Worm (Caenorhabditis elegans): Measurements from ENCODE around the gene F21D5.7.
"Not testable (repeated sequence)": the region's sequence is repeated elsewhere in the genome, so short reads cannot be mapped to it uniquely, and the experiment has no call there.

Gene F21D5.7

DNA sequence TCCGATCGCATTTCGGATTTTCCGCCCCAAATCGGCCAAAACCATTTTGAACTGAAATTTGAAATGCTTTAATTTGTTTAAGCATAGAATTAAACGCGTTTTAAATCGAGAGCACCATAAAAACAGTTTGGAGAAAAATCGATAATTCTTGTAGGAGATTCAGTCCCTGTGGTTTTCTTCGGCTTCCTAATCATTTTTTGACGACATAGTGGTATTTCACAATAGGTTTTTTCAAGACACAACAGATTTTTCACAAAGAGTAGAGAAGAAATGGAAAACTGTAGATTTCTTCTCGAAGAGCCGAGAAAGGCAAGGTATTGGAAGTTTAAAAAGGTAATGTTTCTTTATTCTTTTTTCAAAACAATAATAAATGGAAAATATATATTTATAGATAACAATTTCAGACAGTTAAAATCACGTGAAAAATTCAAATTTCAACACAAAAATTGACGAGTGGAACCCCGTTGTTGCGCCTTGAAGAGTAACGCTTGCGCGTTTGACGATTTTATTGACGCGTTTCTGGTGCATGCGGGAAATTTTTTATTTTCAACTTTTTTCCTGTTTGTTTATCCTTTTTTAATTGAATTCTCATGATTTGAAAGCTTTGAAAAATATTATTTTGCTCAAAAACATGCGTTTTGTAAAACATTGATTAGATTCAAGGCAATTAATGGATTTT is at the start of gene F21D5.7:
F21D5.7 (minus strand) TSS at position 51 of the 679 bp plus-strand sequence.
- TF ChIP-seq F13C5.2 (tag; optimal IDR thresholded peaks at IDR 0.05) (peak; percentile 43), aly-1 (tag; optimal IDR thresholded peaks at IDR 0.05) (no peak)

DNA sequence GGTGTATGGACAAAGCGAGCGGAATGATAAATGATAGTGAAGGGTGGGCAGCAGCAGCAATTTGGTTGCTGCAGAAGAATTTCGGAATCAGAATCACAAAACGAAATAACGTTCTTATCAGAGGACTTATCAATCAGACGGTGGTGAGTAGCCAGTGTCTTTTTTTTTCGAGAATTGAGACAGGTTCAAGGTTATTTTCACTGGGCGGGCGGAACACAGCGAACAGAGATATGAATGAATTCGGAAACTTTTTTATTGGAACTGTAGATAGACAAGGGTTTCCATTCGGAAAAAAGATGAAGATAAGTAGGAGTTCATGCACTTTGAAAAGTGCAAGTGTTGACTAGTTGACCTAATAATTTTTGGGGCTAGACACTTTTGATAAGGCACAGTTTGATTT is 49.7 kb upstream of the F21D5.7 start:
- TF ChIP-seq ets-7 (tag; optimal IDR thresholded peaks at IDR 0.05) = no peak
- TF ChIP-seq scrt-1 (GFP tag; IDR thresholded peaks at IDR 0.05) = no peak
- no peak for TF ChIP-seq ceh-13 (GFP tag; optimal IDR thresholded peaks at IDR 0.05)
- no peak for TF ChIP-seq tra-4 (tag; optimal IDR thresholded peaks at IDR 0.05)

DNA sequence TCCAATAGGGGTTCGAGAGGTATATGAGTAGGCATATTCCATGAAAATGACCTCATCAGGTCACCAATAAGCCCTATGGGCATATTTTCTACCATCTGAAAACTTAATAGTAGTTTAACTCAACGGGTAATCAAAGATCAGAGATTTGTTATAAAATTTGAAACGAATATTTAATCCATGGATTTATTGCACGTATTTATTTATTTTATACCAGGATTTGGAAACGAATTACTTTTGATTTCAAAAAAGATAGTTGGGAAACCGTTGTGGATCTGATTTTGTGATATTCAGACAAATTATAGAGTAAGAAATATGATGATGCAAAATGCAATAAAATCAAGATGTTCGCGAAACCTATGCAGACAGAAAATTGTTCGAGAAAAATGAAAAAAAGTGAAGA is 49.3 kb upstream of the F21D5.7 start, which contains the start of gene C33D9.3:
C33D9.3 (minus strand) TSS at position 101 of the 400 bp plus-strand sequence.
- TF ChIP-seq ceh-13 (GFP tag; optimal IDR thresholded peaks at IDR 0.05) (no peak), ama-1 (optimal IDR thresholded peaks at IDR 0.05) (no peak), hnd-1 (tag; optimal IDR thresholded peaks at IDR 0.05) (no peak), tra-4 (tag; optimal IDR thresholded peaks at IDR 0.05) (no peak)

DNA sequence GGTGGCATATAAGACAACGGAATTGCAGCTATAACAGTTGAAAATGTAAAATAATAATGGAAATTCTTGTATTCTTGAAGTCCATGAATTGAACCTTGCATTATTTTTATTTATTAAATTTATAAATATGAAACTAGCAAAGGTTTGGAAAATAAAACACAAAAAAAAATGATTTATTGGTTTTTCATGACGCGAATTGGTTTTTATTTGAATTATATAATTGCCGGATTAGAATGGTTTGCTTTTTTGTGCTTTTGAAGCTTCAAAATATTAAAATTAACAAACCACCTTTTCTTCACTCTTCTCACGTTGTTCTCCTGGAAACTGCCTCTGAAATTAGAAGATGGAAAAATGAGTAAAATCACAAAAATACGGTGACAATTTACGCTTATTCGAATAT is 46.6 kb upstream of the F21D5.7 start, which contains the start of gene sru-35:
sru-35 (minus strand) TSS at position 101 of the 400 bp plus-strand sequence.
- TF ChIP-seq sea-1 (GFP tag; conservative IDR thresholded peaks at IDR 0.05) (no peak), ama-1 (optimal IDR thresholded peaks at IDR 0.05) (no peak), scrt-1 (GFP tag; IDR thresholded peaks at IDR 0.05) (no peak), flt-1 (GFP tag; IDR thresholded peaks at IDR 0.05) (no peak), hnd-1 (tag; optimal IDR thresholded peaks at IDR 0.05) (no peak), tbx-11 (GFP tag; IDR thresholded peaks at IDR 0.05) (no peak), tra-4 (tag; optimal IDR thresholded peaks at IDR 0.05) (no peak), B0310.2 (tag; optimal IDR thresholded peaks at IDR 0.05) (no peak), tbx-37 (GFP tag; conservative IDR thresholded peaks at IDR 0.05) (no peak), pes-1 (GFP tag; IDR thresholded peaks at IDR 0.05) (no peak), hmg-4 (GFP tag; optimal IDR thresholded peaks at IDR 0.05) (no peak), hmbx-1 (tag; optimal IDR thresholded peaks at IDR 0.05) (no peak), ets-7 (tag; optimal IDR thresholded peaks at IDR 0.05) (no peak)

DNA sequence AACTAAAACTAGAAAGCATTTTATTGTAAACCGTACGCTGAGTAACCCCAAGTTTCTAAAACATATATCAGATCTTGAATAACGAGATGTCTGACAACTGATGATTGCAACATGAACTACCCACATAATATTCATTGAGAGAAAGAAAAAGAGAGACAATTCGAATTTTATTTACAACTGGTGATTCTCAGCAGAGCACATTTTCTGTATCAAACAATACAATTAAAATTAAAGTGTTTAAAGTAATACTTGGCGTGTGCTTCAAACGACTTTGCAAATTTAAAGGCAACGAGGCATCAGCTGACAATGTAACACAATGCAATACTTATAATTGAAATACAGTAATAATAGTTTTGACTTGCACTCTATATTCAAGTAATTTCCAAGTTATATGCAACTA is 44.5 kb upstream of the F21D5.7 start, which contains the start of gene C33D9.10:
C33D9.10 (minus strand) TSS at position 101 of the 400 bp plus-strand sequence.
- not testable (repeated sequence) for TF ChIP-seq scrt-1 (GFP tag; IDR thresholded peaks at IDR 0.05); aly-1 (tag; optimal IDR thresholded peaks at IDR 0.05); tbx-37 (GFP tag; conservative IDR thresholded peaks at IDR 0.05)

DNA sequence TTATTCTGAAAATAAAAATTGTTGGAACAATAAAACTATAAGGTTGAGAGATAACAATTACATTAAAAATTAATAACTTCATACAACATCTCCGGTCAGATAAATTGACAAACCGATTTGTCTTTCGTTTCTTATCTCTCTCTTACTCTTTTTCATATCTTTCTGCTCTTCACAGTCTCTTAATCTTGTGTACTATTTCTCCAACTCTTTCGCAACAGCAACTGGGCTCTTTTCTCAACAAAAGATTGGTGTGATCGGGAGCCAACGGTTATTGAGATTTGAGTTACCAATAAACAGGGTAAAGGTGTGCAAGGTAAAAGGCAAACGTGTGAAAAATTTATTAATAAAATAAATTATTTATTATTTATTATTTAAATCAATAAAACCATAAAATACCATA is 43.1 kb upstream of the F21D5.7 start, which contains the start of gene C33D9.8:
C33D9.8 (minus strand) TSS at position 99 of the 400 bp plus-strand sequence.
- TF ChIP-seq aly-1 (tag; optimal IDR thresholded peaks at IDR 0.05) (no peak), sea-1 (GFP tag; conservative IDR thresholded peaks at IDR 0.05) (no peak), F13C5.2 (tag; optimal IDR thresholded peaks at IDR 0.05) (no peak), ama-1 (optimal IDR thresholded peaks at IDR 0.05) (no peak), ceh-36 (tag; optimal IDR thresholded peaks at IDR 0.05) (no peak), ceh-13 (GFP tag; optimal IDR thresholded peaks at IDR 0.05) (no peak), scrt-1 (GFP tag; IDR thresholded peaks at IDR 0.05) (no peak), pes-1 (GFP tag; IDR thresholded peaks at IDR 0.05) (no peak), flt-1 (GFP tag; IDR thresholded peaks at IDR 0.05) (no peak), hmg-4 (GFP tag; optimal IDR thresholded peaks at IDR 0.05) (no peak), tra-4 (tag; optimal IDR thresholded peaks at IDR 0.05) (no peak), tbx-37 (GFP tag; conservative IDR thresholded peaks at IDR 0.05) (no peak), tbx-11 (GFP tag; IDR thresholded peaks at IDR 0.05) (no peak), hnd-1 (tag; optimal IDR thresholded peaks at IDR 0.05) (no peak), ets-7 (tag; optimal IDR thresholded peaks at IDR 0.05) (no peak), hmbx-1 (tag; optimal IDR thresholded peaks at IDR 0.05) (no peak), B0310.2 (tag; optimal IDR thresholded peaks at IDR 0.05) (no peak)

DNA sequence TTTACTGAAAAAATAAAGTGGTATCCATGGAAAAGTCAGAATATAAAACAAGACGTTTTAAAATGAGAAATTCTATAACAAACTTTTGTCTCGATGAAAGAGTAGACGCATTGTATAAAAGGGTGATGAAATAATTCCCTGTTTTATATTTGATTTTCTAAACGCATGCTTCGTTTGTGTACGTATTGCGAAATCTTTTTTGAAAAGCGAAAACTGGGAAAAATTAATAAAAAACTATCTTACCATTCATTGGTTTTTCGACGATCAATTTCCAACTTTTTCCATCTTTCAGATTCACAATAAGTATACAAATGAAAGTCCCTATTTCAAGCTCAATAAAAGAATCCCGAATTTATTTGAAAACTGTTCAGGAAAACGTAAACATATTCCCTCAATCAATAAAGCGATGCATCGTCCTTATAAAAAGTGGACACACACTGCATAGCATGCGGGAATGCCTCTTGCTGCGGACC is 41.4 kb upstream of the F21D5.7 start, which contains the start of gene C33D9.13:
C33D9.13 (minus strand) TSS at position 423 of the 473 bp plus-strand sequence.
- TF ChIP-seq sea-1 (GFP tag; conservative IDR thresholded peaks at IDR 0.05) (no peak), hnd-1 (tag; optimal IDR thresholded peaks at IDR 0.05) (no peak), ets-7 (tag; optimal IDR thresholded peaks at IDR 0.05) (no peak), scrt-1 (GFP tag; IDR thresholded peaks at IDR 0.05) (no peak), hmbx-1 (tag; optimal IDR thresholded peaks at IDR 0.05) (no peak), aly-1 (tag; optimal IDR thresholded peaks at IDR 0.05) (no peak), ama-1 (optimal IDR thresholded peaks at IDR 0.05) (no peak), hmg-4 (GFP tag; optimal IDR thresholded peaks at IDR 0.05) (no peak)

DNA sequence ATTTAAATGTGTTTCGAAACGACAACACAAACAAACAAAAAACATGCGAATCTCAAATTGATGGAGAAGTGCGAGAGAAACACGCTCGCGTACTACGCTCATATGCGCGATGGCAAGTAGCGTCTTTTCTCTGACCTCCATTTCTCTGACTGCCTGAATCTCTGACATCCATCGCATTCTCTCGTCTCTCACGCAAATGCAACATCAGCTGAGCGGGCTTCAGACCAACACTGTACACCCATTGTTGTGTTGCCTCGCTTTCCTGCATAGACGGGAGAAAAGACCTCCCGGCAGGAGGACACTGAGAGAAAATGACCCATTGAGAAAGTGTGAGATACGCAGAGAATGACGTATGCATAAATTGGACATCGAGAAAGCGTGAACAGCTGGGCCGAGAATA is 38.7 kb upstream of the F21D5.7 start:
- TF ChIP-seq ceh-13 (GFP tag; optimal IDR thresholded peaks at IDR 0.05) (no peak), B0310.2 (tag; optimal IDR thresholded peaks at IDR 0.05) (no peak), scrt-1 (GFP tag; IDR thresholded peaks at IDR 0.05) (0 out of 2 replicates have a peak, but pooled peaks have one; percentile 31), F13C5.2 (tag; optimal IDR thresholded peaks at IDR 0.05) (peak; percentile 33), tbx-11 (GFP tag; IDR thresholded peaks at IDR 0.05) (no peak), tbx-37 (GFP tag; conservative IDR thresholded peaks at IDR 0.05) (no peak), hmbx-1 (tag; optimal IDR thresholded peaks at IDR 0.05) (no peak), ceh-36 (tag; optimal IDR thresholded peaks at IDR 0.05) (no peak), hnd-1 (tag; optimal IDR thresholded peaks at IDR 0.05) (no peak), ets-7 (tag; optimal IDR thresholded peaks at IDR 0.05) (no peak), ama-1 (optimal IDR thresholded peaks at IDR 0.05) (no peak), flt-1 (GFP tag; IDR thresholded peaks at IDR 0.05) (0 out of 2 replicates have a peak, but pooled peaks have one; percentile 6), aly-1 (tag; optimal IDR thresholded peaks at IDR 0.05) (peak; percentile 35), pes-1 (GFP tag; IDR thresholded peaks at IDR 0.05) (no peak), tra-4 (tag; optimal IDR thresholded peaks at IDR 0.05) (no peak), hmg-4 (GFP tag; optimal IDR thresholded peaks at IDR 0.05) (peak; percentile 96), sea-1 (GFP tag; conservative IDR thresholded peaks at IDR 0.05) (0 out of 2 replicates have a peak, but pooled peaks have one; percentile 23)

Data from whole organism, early embryonic.